Worm (Caenorhabditis elegans): Measurements from ENCODE around the gene Y38E10A.28.

The Y38E10A.28 gene

DNA sequence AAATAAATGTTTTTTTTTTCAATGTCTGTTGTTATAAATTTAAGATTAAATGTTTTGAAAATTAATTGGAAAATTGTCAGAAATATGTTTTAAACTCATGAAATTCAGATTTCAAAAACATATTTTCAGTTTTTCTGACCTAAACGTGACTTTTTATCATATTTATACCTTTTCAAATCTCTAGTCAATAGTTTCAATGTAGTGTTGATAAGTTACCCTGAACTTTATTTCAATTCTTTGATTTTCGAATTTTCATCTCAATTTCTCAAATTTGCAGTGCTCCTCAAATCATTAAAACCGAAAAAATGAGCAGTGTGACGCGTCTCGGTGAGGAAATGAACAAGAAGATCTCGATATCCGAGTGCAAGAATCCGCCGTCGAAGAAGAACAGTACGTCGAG lies 25.0 kb downstream of the Y38E10A.28 start, which contains the start of gene rgs-4:
Gene rgs-4, plus strand, starts transcription at position 301 of the 400 bp plus-strand sequence.
- TF ChIP-seq hmg-11 (tag; optimal IDR thresholded peaks at IDR 0.05) (no peak), lsy-12 (tag; optimal IDR thresholded peaks at IDR 0.05) (no peak), nhr-43 (tag; optimal IDR thresholded peaks at IDR 0.05; ENCODE audit: poor library complexity, severe bottlenecking) (no peak), skn-1 (tag; optimal IDR thresholded peaks at IDR 0.05) (no peak), aly-2 (tag; optimal IDR thresholded peaks at IDR 0.05) (no peak), nfya-1 (tag; optimal IDR thresholded peaks at IDR 0.05; ENCODE audit: insufficient read depth) (no peak), ceh-82 (tag; optimal IDR thresholded peaks at IDR 0.05) (no peak), daf-12 (tag; optimal IDR thresholded peaks at IDR 0.05) (no peak), nhr-23 (tag; optimal IDR thresholded peaks at IDR 0.05) (no peak), tbx-2 (tag; optimal IDR thresholded peaks at IDR 0.05) (no peak), lin-39 (tag; optimal IDR thresholded peaks at IDR 0.05) (no peak), elt-1 (tag; optimal IDR thresholded peaks at IDR 0.05) (no peak), nhr-11 (tag; optimal IDR thresholded peaks at IDR 0.05) (no peak), unc-62 (GFP tag; optimal IDR thresholded peaks at IDR 0.05) (no peak), pha-4 (tag; optimal IDR thresholded peaks at IDR 0.05) (no peak), egl-27 (tag; optimal IDR thresholded peaks at IDR 0.05) (no peak)

DNA sequence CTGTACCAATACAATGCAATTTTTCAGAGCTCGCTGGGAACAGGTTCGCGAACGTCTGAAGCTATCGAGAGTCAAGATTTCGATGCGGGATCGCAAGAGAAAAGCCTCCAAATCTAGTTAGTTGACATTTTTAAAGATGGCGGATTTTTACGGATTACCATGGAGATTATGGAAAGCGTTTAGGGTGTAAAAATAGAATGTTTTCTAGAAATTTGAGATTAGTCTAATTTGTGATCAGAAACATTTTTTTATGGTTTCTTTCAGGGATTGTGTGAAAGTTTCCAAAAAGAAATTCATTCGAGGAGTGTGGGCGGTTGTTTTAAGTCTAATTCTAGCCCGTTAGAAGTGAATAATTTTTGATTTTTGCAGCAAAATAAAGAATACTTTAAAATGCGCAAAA lies 26.3 kb downstream of the Y38E10A.28 start:
- no peak for TF ChIP-seq nhr-25 (tag; optimal IDR thresholded peaks at IDR 0.05)
- TF ChIP-seq unc-62 (GFP tag; optimal IDR thresholded peaks at IDR 0.05): no peak
- no peak for TF ChIP-seq nhr-76 (tag; optimal IDR thresholded peaks at IDR 0.05)
- no peak for TF ChIP-seq elt-3 (tag; optimal IDR thresholded peaks at IDR 0.05)
- no peak for TF ChIP-seq ztf-11 (tag; optimal IDR thresholded peaks at IDR 0.05)
- TF ChIP-seq snpc-4 (tag; optimal IDR thresholded peaks at IDR 0.05): no peak
- TF ChIP-seq unc-39 (tag; optimal IDR thresholded peaks at IDR 0.05): no peak
- no peak for TF ChIP-seq ceh-82 (tag; optimal IDR thresholded peaks at IDR 0.05)
- TF ChIP-seq zag-1 (tag; optimal IDR thresholded peaks at IDR 0.05): no peak
- no peak for TF ChIP-seq ZK546.5 (tag; optimal IDR thresholded peaks at IDR 0.05)

DNA sequence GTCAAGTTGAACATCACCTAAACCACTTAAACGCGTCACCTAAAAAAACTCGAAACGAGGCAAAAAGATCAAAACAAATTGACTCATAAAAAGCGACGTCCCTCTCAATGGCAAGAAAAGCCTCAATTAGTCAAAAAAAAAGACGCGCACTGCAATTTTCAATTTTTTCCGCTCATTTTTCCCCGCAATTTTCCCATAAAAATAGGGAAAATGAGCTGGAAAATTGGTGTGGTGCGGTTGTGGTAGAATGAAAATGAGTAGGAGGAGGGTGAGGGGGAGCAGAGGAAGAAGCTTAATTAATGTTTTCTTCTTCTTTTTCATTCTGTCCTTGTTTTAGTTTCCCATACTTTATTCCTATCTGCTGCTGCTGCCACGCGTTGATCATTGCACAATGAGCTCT lies 28.1 kb downstream of the Y38E10A.28 start:
- TF ChIP-seq lsy-12 (tag; optimal IDR thresholded peaks at IDR 0.05) (no peak), lin-39 (tag; optimal IDR thresholded peaks at IDR 0.05) (no peak), skn-1 (tag; optimal IDR thresholded peaks at IDR 0.05) (no peak), jun-1 (tag; optimal IDR thresholded peaks at IDR 0.05) (no peak), mdl-1 (tag; optimal IDR thresholded peaks at IDR 0.05) (no peak), nhr-23 (tag; optimal IDR thresholded peaks at IDR 0.05) (no peak), nhr-11 (tag; optimal IDR thresholded peaks at IDR 0.05) (no peak)

DNA sequence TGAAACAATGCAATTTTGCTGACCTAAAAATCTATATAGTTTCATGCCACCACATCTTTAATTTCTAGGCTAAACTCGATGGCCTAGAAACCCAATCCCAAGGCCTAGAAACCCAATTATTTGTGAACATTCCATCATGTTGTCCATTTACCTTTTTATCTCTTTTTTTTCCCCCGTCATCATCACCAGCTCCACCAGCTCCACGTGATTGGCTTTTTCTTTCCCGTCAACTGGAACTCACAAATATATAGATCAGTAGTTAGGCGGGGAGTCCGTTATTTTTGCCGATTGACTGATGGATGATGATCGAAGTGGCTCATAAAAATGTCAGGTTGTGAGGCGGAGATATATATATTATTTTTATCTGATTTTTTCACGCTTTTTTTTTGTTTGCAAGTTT lies 28.9 kb downstream of the Y38E10A.28 start:
- TF ChIP-seq ceh-82 (tag; optimal IDR thresholded peaks at IDR 0.05) (no peak), snpc-4 (tag; optimal IDR thresholded peaks at IDR 0.05) (peak; percentile 20), elt-2 (tag; optimal IDR thresholded peaks at IDR 0.05) (no peak), egl-5 (tag; optimal IDR thresholded peaks at IDR 0.05) (peak; percentile 79), skn-1 (tag; optimal IDR thresholded peaks at IDR 0.05) (no peak)

DNA sequence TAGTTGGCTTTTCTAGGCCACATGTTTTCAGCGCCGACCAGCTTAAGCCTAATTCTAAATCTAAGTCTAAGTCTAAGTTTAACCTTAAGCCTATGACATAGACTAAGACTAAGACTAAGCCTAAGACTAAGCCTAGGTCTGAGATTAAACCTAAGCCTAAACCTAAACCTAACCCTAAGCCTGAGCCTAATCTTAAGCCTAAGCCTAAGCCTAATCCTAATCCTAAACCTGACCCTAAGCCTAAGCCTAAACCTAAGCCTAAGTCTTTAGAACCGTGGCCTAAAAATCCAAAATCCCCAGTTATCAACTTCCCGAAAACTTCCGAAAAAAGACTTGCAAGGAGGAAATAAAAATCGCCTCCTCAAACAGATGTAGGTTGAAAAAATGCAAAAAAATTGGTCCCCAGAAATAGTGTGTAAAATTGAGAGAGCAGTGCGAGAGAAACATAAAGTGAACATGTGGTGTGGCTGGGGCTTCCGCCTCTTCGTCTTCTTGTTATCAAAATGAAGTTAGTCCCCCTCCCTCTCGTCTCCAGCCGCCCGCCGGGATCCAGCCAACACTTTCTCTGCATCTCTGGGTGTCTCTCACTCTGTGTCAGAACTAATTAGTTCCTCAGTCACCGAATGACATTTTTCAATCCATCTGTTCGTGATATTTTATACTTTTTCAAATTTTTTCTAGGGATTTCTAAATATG lies 30.3 kb downstream of the Y38E10A.28 start:
- TF ChIP-seq nfya-1 (tag; optimal IDR thresholded peaks at IDR 0.05; ENCODE audit: insufficient read depth) (peak; percentile 38), lin-39 (tag; optimal IDR thresholded peaks at IDR 0.05) (peak; percentile 47), ceh-16 (tag; optimal IDR thresholded peaks at IDR 0.05) (no peak), snpc-4 (tag; optimal IDR thresholded peaks at IDR 0.05) (peak; percentile 34), egl-5 (tag; optimal IDR thresholded peaks at IDR 0.05) (peak; percentile 2), lin-15B (tag; optimal IDR thresholded peaks at IDR 0.05) (peak; percentile 22), unc-39 (tag; optimal IDR thresholded peaks at IDR 0.05) (no peak), nhr-76 (tag; optimal IDR thresholded peaks at IDR 0.05) (no peak), elt-1 (tag; optimal IDR thresholded peaks at IDR 0.05) (no peak), hmg-11 (tag; optimal IDR thresholded peaks at IDR 0.05) (peak; percentile 38)

DNA sequence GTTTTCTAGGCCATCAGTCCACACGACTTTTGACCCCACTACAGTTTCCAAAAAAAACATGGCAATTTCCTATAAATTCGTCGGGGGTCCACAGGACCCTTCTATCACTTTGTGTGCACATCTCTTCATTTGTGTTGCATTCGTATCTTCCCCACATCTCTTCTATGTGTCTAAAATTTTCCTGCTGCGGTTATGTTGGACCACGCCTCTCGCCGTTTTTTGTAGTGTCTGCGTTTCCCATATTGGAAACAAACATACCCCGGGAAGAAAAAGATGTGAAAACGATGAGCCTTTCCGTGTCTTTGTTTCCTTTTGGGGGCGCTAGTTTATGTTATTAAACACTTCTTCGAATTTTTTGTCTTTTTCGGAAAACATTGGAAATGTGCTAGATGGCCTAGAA lies 32.4 kb downstream of the Y38E10A.28 start:
- TF ChIP-seq nfya-1 (tag; optimal IDR thresholded peaks at IDR 0.05; ENCODE audit: insufficient read depth) (peak; percentile 51), nhr-76 (tag; optimal IDR thresholded peaks at IDR 0.05) (no peak), lin-39 (tag; optimal IDR thresholded peaks at IDR 0.05) (peak; percentile 70)

All from whole organism, L3 larva.